Fruit fly (Drosophila melanogaster): ENCODE measurements around the gene CG34012.

The CG34012 gene

DNA sequence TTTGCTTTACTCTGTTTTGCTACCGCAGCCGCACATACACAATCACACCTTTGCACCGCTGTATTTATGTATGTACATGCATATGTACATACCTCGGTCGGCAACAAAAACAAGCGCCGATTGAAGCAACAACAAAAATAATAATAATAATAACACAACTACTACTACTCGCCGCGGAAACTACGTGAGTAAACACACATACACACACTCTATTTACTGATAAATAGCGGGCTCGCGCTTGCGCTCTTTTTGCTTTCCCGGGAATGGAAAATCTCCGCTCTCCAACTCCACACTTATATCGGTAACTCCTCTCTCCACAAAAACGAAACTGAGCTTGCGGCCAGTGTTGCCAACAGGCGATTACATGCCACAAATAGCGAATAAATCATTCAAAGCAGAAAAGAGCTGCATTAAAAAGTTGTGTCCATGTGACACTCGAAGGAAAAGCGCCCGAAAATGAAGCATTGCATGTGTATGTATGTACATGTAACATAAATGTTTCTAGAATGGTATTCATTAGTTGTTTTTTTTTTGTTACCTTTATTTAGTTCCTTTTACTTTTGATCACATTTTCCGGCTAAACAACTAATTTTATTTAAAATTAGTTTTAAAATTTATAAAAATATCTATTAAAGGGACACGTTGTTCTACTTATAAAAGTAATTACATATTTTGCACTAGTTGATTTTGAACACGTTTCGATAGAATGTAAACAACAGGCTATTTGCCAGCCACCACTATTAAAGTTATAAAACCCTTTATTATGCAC, 9.5 kb upstream of the CG34012 start (continued):
- no peak for TF ChIP-seq net (GFP tag; optimal IDR thresholded peaks at IDR 0.05)
- TF ChIP-seq OdsH (GFP tag; optimal IDR thresholded peaks at IDR 0.05): peak; percentile 16
- TF ChIP-seq dac (GFP tag; optimal IDR thresholded peaks at IDR 0.05): no peak
- no peak for TF ChIP-seq CG3032 (tag; optimal IDR thresholded peaks at IDR 0.05)
- peak; percentile 6 for TF ChIP-seq dsx (GFP tag; optimal IDR thresholded peaks at IDR 0.05; ENCODE audit: poor library complexity, severe bottlenecking)
- TF ChIP-seq Eip93F (GFP tag; optimal IDR thresholded peaks at IDR 0.05): no peak
- TF ChIP-seq Smox (GFP tag; optimal IDR thresholded peaks at IDR 0.05): no peak
- peak; percentile 63 for TF ChIP-seq CG16779 (tag; optimal IDR thresholded peaks at IDR 0.05)
- TF ChIP-seq Hr39 (GFP tag; optimal IDR thresholded peaks at IDR 0.05): no peak
- no peak for TF ChIP-seq CG11762 (GFP tag; optimal IDR thresholded peaks at IDR 0.05; ENCODE audit: insufficient read depth)
- TF ChIP-seq cyc (GFP tag; optimal IDR thresholded peaks at IDR 0.05): no peak
- peak in 1 of 2 experiments; percentile 23 for TF ChIP-seq salr (GFP tag; optimal IDR thresholded peaks at IDR 0.05)
- TF ChIP-seq Blimp-1 (GFP tag; optimal IDR thresholded peaks at IDR 0.05): no peak
- peak; percentile 75 for TF ChIP-seq Eip78C (GFP tag)
- no peak for TF ChIP-seq CG8319 (GFP tag; optimal IDR thresholded peaks at IDR 0.05)
- peak; percentile 56; the same call in 1 of the 3 replicates for TF ChIP-seq CG6163 (GFP tag; IDR thresholded peaks at IDR 0.05)
- no peak for TF ChIP-seq CG11902 (GFP tag; optimal IDR thresholded peaks at IDR 0.05)
- TF ChIP-seq fd59A (GFP tag; optimal IDR thresholded peaks at IDR 0.05): no peak
- no peak for TF ChIP-seq CG6854 (GFP tag; optimal IDR thresholded peaks at IDR 0.05)
- peak; percentile 51 for TF ChIP-seq CG6276 (GFP tag; optimal IDR thresholded peaks at IDR 0.05)
- TF ChIP-seq CG6792 (GFP tag; optimal IDR thresholded peaks at IDR 0.05): no peak
- TF ChIP-seq topi (GFP tag; optimal IDR thresholded peaks at IDR 0.05): peak; percentile 6
- peak; percentile 72 for TF ChIP-seq CG8119 (GFP tag; IDR thresholded peaks at IDR 0.05)
- no peak for TF ChIP-seq lz (GFP tag; optimal IDR thresholded peaks at IDR 0.05)
- TF ChIP-seq fd85E (GFP tag; optimal IDR thresholded peaks at IDR 0.05): no peak
- peak; percentile 4 for TF ChIP-seq CG8632 (GFP tag; optimal IDR thresholded peaks at IDR 0.05)
- TF ChIP-seq CG6808 (GFP tag; optimal IDR thresholded peaks at IDR 0.05): peak; percentile 44
- TF ChIP-seq CG32006 (GFP tag; optimal IDR thresholded peaks at IDR 0.05): peak; percentile 60
- peak; percentile 100 for TF ChIP-seq fkh (GFP tag; optimal IDR thresholded peaks at IDR 0.05)
- no peak for TF ChIP-seq CG11294 (GFP tag; IDR thresholded peaks at IDR 0.05)
- peak; percentile 12 for TF ChIP-seq Sox14 (GFP tag; optimal IDR thresholded peaks at IDR 0.05)
- TF ChIP-seq Sox102F (GFP tag; optimal IDR thresholded peaks at IDR 0.05): no peak
- no peak for TF ChIP-seq Sox15 (GFP tag; optimal IDR thresholded peaks at IDR 0.05)
- TF ChIP-seq Eip75B (GFP tag; optimal IDR thresholded peaks at IDR 0.05): no peak
- TF ChIP-seq Hr38 (GFP tag; optimal IDR thresholded peaks at IDR 0.05): peak; percentile 26
- no peak for TF ChIP-seq pdm3 (GFP tag; optimal IDR thresholded peaks at IDR 0.05)
- TF ChIP-seq Met (GFP tag; optimal IDR thresholded peaks at IDR 0.05): no peak

DNA sequence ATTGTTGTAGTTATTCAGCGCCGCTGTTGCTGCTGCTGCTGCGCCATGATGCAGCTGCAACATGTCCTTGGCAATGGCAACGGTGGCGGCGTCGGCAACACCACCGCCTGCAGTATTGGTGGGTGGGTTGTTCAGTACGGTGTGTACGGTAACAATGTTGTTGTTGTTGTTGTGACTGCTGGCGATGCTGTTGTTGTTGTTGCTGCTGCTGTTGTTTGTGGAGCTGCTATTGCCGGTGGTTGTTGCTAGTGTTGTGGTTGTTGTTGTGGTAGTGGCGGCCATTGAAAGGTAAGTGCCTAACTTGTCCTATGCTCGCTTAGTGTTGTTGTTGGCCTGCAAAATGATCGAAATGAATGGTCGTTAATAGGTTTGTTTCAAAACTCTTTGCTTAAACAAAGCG, 8.4 kb upstream of the CG34012 start:
- no peak for TF ChIP-seq CG8319 (GFP tag; optimal IDR thresholded peaks at IDR 0.05)
- TF ChIP-seq Eip75B (GFP tag; optimal IDR thresholded peaks at IDR 0.05): no peak
- TF ChIP-seq Sox14 (GFP tag; optimal IDR thresholded peaks at IDR 0.05): no peak
- TF ChIP-seq Ets96B (tag; optimal IDR thresholded peaks at IDR 0.05): no peak
- TF ChIP-seq CG16779 (tag; optimal IDR thresholded peaks at IDR 0.05): no peak
- no peak for TF ChIP-seq CG6163 (GFP tag; IDR thresholded peaks at IDR 0.05)

Data from whole organism, prepupa.